Worm (Caenorhabditis elegans): ENCODE results near the gene Y69A2AR.31.
A peak's percentile ranks its signal among the peaks of the same experiment; 100 is the strongest.

Gene Y69A2AR.31

DNA sequence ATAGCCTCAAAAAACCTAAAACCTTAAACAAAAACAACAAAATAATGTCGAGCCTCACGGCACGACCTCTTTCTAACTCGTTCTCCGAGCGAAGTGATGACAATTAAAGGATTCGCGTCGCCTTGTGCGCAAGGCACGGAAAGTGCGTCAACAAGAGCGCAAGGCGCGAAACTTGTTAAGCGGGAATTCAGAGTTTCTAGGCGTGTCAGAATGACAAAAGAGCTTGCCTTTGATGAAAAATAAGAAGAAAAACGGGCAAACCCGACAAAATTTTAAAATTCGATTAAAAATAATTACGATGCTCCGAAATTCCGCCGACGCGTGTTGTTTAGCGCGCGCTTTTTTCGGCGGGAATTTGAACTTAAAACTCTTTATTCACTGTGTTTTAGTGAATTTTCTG is 7.6 kb upstream of the Y69A2AR.31 start:
- TF ChIP-seq lin-38 (GFP tag; IDR thresholded peaks at IDR 0.05): peak; percentile 44
- peak; percentile 93 for TF ChIP-seq Y48G9A.11 (GFP tag; IDR thresholded peaks at IDR 0.05)

DNA sequence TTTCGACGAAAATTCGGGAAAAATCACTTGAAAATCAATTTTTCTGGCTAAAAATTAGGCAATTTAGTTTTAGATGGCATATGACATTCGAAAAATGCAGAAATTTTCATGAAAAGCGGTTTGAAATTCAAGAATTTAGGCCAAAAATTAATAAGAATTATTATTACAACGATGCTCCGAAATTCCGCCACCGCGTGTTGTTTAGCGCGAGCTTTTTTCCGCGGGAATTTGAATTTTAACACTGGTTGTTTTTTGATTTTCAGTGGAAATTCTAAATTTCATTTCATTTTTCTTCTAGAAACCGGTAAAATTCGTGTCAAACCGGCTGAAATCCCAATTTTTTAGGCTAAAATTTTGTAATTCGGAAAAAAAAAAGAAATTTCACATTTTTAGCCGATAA is 6.9 kb upstream of the Y69A2AR.31 start:
- TF ChIP-seq lin-29 (GFP tag; IDR thresholded peaks at IDR 0.05) (no peak), mes-2 (tag; optimal IDR thresholded peaks at IDR 0.05; ENCODE audit: poor library complexity, severe bottlenecking) (peak; percentile 50), Y48G9A.11 (GFP tag; IDR thresholded peaks at IDR 0.05) (peak; percentile 97), aha-1 (tag) (no peak), lsy-2 (tag; optimal IDR thresholded peaks at IDR 0.05) (peak in 1 of 2 experiments; percentile 34), dpl-1 (GFP tag; optimal IDR thresholded peaks at IDR 0.05) (peak; percentile 80), gei-8 (GFP tag; optimal IDR thresholded peaks at IDR 0.05) (no peak), lin-38 (GFP tag; IDR thresholded peaks at IDR 0.05) (peak; percentile 21), D1046.2 (GFP tag; IDR thresholded peaks at IDR 0.05) (no peak), attf-4 (tag; optimal IDR thresholded peaks at IDR 0.05) (no peak), T20F7.1 (GFP tag; optimal IDR thresholded peaks at IDR 0.05) (peak; percentile 90), lin-15B (tag; optimal IDR thresholded peaks at IDR 0.05) (no peak)

DNA sequence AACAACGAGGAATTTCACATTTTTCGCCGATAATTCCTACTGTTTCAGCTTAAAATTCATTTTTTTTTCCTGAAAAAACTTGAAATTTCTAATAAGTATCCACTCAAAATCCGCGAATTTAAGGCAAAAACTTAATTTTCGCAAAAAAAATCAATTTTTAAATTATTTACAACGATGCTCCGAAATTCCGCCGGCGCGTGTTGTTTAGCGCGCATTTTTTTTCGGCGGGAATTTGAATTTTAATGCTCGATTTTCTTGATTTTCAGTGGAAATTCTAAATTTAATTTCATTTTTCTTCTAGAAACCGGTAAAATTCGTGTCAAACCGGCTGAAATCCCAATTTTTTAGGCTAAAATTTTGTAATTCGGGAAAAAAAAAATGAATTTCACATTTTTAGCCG is 4.3 kb upstream of the Y69A2AR.31 start:
- peak; percentile 98 for TF ChIP-seq Y48G9A.11 (GFP tag; IDR thresholded peaks at IDR 0.05)

DNA sequence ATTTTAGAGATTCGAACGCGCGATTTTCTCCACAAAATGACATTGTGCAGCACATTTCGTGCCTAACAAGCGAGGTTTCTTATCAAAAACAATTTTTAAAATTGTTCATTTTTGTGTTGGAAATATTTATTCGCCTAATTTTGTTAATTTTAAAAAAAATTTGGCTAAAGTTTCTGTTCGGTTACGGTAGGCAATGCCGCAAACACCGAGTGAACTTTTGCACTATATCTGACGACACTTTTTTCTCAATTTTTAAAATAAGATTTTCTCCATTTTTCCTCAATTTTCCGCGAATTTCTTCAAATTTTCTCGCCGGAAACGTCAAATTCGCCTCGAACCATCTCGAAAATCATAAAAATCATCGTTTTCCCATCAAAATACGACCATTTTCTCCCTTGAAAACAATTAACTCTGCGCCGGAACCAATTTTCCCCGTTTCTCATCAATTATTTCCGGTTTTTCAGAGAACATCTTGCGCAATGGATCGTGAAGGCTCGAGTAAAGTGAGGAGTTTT is 2.8 kb upstream of the Y69A2AR.31 start, which contains the start of gene Y69A2AR.1:
Y69A2AR.1 (plus strand) TSS at position 465 of the 515 bp plus-strand sequence.
- TF ChIP-seq nhr-10 (tag; optimal IDR thresholded peaks at IDR 0.05) (no peak), madf-9 (GFP tag; conservative IDR thresholded peaks at IDR 0.05) (no peak), mes-2 (tag; optimal IDR thresholded peaks at IDR 0.05; ENCODE audit: poor library complexity, severe bottlenecking) (peak; percentile 47), lin-38 (GFP tag; IDR thresholded peaks at IDR 0.05) (0 out of 2 replicates have a peak, but pooled peaks have one; percentile 3), lsy-2 (tag; optimal IDR thresholded peaks at IDR 0.05) (peak in 1 of 2 experiments; percentile 96), dpl-1 (GFP tag; optimal IDR thresholded peaks at IDR 0.05) (peak; percentile 19)

- TF ChIP-seq lsy-2 (tag; optimal IDR thresholded peaks at IDR 0.05) (peak in 1 of 2 experiments; percentile 28), mes-2 (tag; optimal IDR thresholded peaks at IDR 0.05; ENCODE audit: poor library complexity, severe bottlenecking) (peak; percentile 34), attf-4 (tag; optimal IDR thresholded peaks at IDR 0.05) (no peak), zfp-2 (tag; optimal IDR thresholded peaks at IDR 0.05) (no peak), lin-38 (GFP tag; IDR thresholded peaks at IDR 0.05) (peak; percentile 88)
These were observed 2.3 kb upstream of the Y69A2AR.31 start for ce11 chrIV:2666127-2666526.

ce11 chrIV:2665388-2665978 is 1.7 kb upstream of the Y69A2AR.31 start:
- TF ChIP-seq lin-15B (tag; optimal IDR thresholded peaks at IDR 0.05): no peak
- no peak for TF ChIP-seq rbr-2 (tag; optimal IDR thresholded peaks at IDR 0.05)
- TF ChIP-seq attf-4 (tag; optimal IDR thresholded peaks at IDR 0.05): no peak
- no peak for TF ChIP-seq dpl-1 (GFP tag; optimal IDR thresholded peaks at IDR 0.05)
- TF ChIP-seq F26F4.8 (GFP tag; conservative IDR thresholded peaks at IDR 0.05): peak; percentile 74; the same call in 1 of the 2 replicates
- no peak for TF ChIP-seq daf-19 (GFP tag; conservative IDR thresholded peaks at IDR 0.05)
- TF ChIP-seq nhr-41 (GFP tag; IDR thresholded peaks at IDR 0.05): no peak
- TF ChIP-seq ZK546.5 (tag; optimal IDR thresholded peaks at IDR 0.05): no peak
- TF ChIP-seq nhr-102 (tag; optimal IDR thresholded peaks at IDR 0.05): no peak
- TF ChIP-seq nhr-6 (tag; optimal IDR thresholded peaks at IDR 0.05): no peak
- TF ChIP-seq fkh-10 (GFP tag; optimal IDR thresholded peaks at IDR 0.05): no peak
- 0 out of 2 replicates have a peak, but pooled peaks have one; percentile 77 for TF ChIP-seq F44E2.7 (GFP tag; IDR thresholded peaks at IDR 0.05)
- peak; percentile 15 for TF ChIP-seq Y5F2A.4 (GFP tag; optimal IDR thresholded peaks at IDR 0.05)
- peak; percentile 68; the same call in 1 of the 2 replicates for TF ChIP-seq pha-4 (GFP tag; IDR thresholded peaks at IDR 0.05)
- no peak for TF ChIP-seq pha-4 (tag; optimal IDR thresholded peaks at IDR 0.05)
- TF ChIP-seq jun-1 (tag; optimal IDR thresholded peaks at IDR 0.05): no peak
- TF ChIP-seq Y48G9A.11 (GFP tag; IDR thresholded peaks at IDR 0.05): peak; percentile 72
- peak; percentile 80 for TF ChIP-seq lim-7 (GFP tag; IDR thresholded peaks at IDR 0.05)
- no peak for TF ChIP-seq ctbp-1 (GFP tag; IDR thresholded peaks at IDR 0.05)
- no peak for TF ChIP-seq unc-130 (GFP tag; optimal IDR thresholded peaks at IDR 0.05)
- TF ChIP-seq T20F7.1 (GFP tag; optimal IDR thresholded peaks at IDR 0.05): no peak
- no peak for TF ChIP-seq lin-39 (tag; optimal IDR thresholded peaks at IDR 0.05)
- TF ChIP-seq egl-27 (tag; optimal IDR thresholded peaks at IDR 0.05): no peak
- peak; percentile 69 for TF ChIP-seq vab-7 (GFP tag; IDR thresholded peaks at IDR 0.05)
- no peak for TF ChIP-seq zfp-2 (tag; optimal IDR thresholded peaks at IDR 0.05)
- peak; percentile 13 for TF ChIP-seq lir-3 (tag; optimal IDR thresholded peaks at IDR 0.05)
- TF ChIP-seq tag-97 (GFP tag; IDR thresholded peaks at IDR 0.05): no peak
- no peak for TF ChIP-seq D1046.2 (GFP tag; IDR thresholded peaks at IDR 0.05)
- peak; percentile 40 for TF ChIP-seq hlh-11 (tag; optimal IDR thresholded peaks at IDR 0.05)
- TF ChIP-seq lin-29 (GFP tag; IDR thresholded peaks at IDR 0.05): peak; percentile 59; the same call in 1 of the 2 replicates

All from whole organism, L4 larva.